In genomic region chrX:3530696-3531095, dm6 we compare ENCODE assay signal across 2 fruit fly cellular contexts.
TF ChIP-seq lines count a peak whose summit lies in the region.

No protein-coding gene starts in this region.

- no peak for TF ChIP-seq CTCF in whole organism, embryonic (GFP tag; optimal IDR thresholded peaks at IDR 0.05; lab: Kevin White, UChicago)

TF ChIP-seq in whole organism, adult, 20 proteins besides CTCF, POLR2A, EP300 and RAD21:
- peak; percentile 88 for TF ChIP-seq Mnt (GFP tag; optimal IDR thresholded peaks at IDR 0.05; lab: Kevin White, UChicago)
- TF ChIP-seq CG14711 (tag; optimal IDR thresholded peaks at IDR 0.05; lab: Kevin White, UChicago) = no peak

TF ChIP-seq in whole organism, embryonic, 481 proteins besides CTCF, POLR2A, EP300 and RAD21:
- TF ChIP-seq CG32532 (GFP tag; IDR thresholded peaks at IDR 0.05; lab: Robert Waterston, UW) (no peak), CG17186 (GFP tag; optimal IDR thresholded peaks at IDR 0.05; lab: Kevin White, UChicago) (no peak), ewg (GFP tag; optimal IDR thresholded peaks at IDR 0.05; lab: Kevin White, UChicago) (peak; percentile 94), Deaf1 (tag; optimal IDR thresholded peaks at IDR 0.05; lab: Kevin White, UChicago) (peak; percentile 98), CG2712 (tag; optimal IDR thresholded peaks at IDR 0.05; lab: Kevin White, UChicago) (no peak), crol (GFP tag; IDR thresholded peaks at IDR 0.05; lab: Robert Waterston, UW) (peak; percentile 67), CG32772 (GFP tag; IDR thresholded peaks at IDR 0.05; lab: Robert Waterston, UW) (no peak), kah (GFP tag; optimal IDR thresholded peaks at IDR 0.05; lab: Kevin White, UChicago) (no peak), sens (GFP tag; lab: Kevin White, UChicago) (peak; percentile 15), CG8478 (optimal IDR thresholded peaks at IDR 0.05; lab: Kevin White, UChicago) (no peak), Nf-YB (GFP tag; optimal IDR thresholded peaks at IDR 0.05; lab: Kevin White, UChicago) (peak; percentile 82), Nf-YC (tag; optimal IDR thresholded peaks at IDR 0.05; lab: Kevin White, UChicago) (peak; percentile 95), CG9817 (tag; optimal IDR thresholded peaks at IDR 0.05; lab: Kevin White, UChicago) (no peak), CG31441 (GFP tag; IDR thresholded peaks at IDR 0.05; lab: Robert Waterston, UW) (no peak), Ravus (GFP tag; IDR thresholded peaks at IDR 0.05; lab: Robert Waterston, UW) (no peak), cato (GFP tag; optimal IDR thresholded peaks at IDR 0.05; lab: Kevin White, UChicago; ENCODE audit: borderline replicate concordance) (no peak), abd-A (tag; optimal IDR thresholded peaks at IDR 0.05; lab: Kevin White, UChicago) (peak; percentile 55), CG17568 (GFP tag; optimal IDR thresholded peaks at IDR 0.05; lab: Kevin White, UChicago) (no peak), CG5180 (GFP tag; optimal IDR thresholded peaks at IDR 0.05; lab: Kevin White, UChicago) (peak; percentile 89), nerfin-1 (tag; optimal IDR thresholded peaks at IDR 0.05; lab: Kevin White, UChicago) (peak; percentile 69), CG10959 (GFP tag; IDR thresholded peaks at IDR 0.05; lab: Robert Waterston, UW) (no peak), CG10654 (GFP tag; optimal IDR thresholded peaks at IDR 0.05; lab: Kevin White, UChicago) (no peak), Max (GFP tag; optimal IDR thresholded peaks at IDR 0.05; lab: Kevin White, UChicago) (peak; percentile 76), chinmo (GFP tag; IDR thresholded peaks at IDR 0.05; lab: Robert Waterston, UW; ENCODE audit: partially characterized antibody) (0 out of 4 replicates have a peak, but pooled peaks have one; percentile 22), B-H2 (GFP tag; optimal IDR thresholded peaks at IDR 0.05; lab: Kevin White, UChicago) (no peak)
